Fruit fly (Drosophila melanogaster) whole organism, prepupa: ENCODE results near the gene CG8301.

ENCODE experiments used
- Blimp-1 ChIP-seq: fragments of 200-800 bp; sonication (Bioruptor generic); optimal IDR thresholded peaks from 3 replicates; lab custom pipeline; 2017; ENCODE audit warnings: missing biosample characterization, missing genetic modification characterization, mild to moderate bottlenecking, moderate library complexity, missing genetic modification reagents
- CG6792 ChIP-seq: fragments of 200-800 bp; sonication (Bioruptor generic); optimal IDR thresholded peaks from 3 replicates; lab custom pipeline; 2016; ENCODE audit warnings: missing biosample characterization, missing genetic modification characterization
- CG6854 ChIP-seq: fragments of 200-800 bp; sonication (Bioruptor generic); optimal IDR thresholded peaks from 2 replicates; lab custom pipeline; 2017; ENCODE audit warnings: missing biosample characterization, mild to moderate bottlenecking, missing genetic modification characterization
- CG9139 ChIP-seq: fragments of 200-800 bp; sonication (Bioruptor generic); optimal IDR thresholded peaks from 3 replicates; lab custom pipeline; 2017; ENCODE audit warnings: missing biosample characterization, mild to moderate bottlenecking, missing genetic modification characterization
- Eip75B ChIP-seq: fragments of 200-800 bp; sonication (Bioruptor generic); optimal IDR thresholded peaks from 3 replicates; lab custom pipeline; 2016; ENCODE audit warnings: missing biosample characterization, missing genetic modification characterization
- Sox15 ChIP-seq: fragments of 200-800 bp; sonication (Bioruptor generic); optimal IDR thresholded peaks from 3 replicates; lab custom pipeline; 2016; ENCODE audit warnings: missing biosample characterization, missing genetic modification characterization
- fkh ChIP-seq: fragments of 200-800 bp; sonication (Bioruptor generic); optimal IDR thresholded peaks from 3 replicates; lab custom pipeline; 2017; ENCODE audit warnings: missing biosample characterization, mild to moderate bottlenecking, missing genetic modification characterization, moderate library complexity

DNA sequence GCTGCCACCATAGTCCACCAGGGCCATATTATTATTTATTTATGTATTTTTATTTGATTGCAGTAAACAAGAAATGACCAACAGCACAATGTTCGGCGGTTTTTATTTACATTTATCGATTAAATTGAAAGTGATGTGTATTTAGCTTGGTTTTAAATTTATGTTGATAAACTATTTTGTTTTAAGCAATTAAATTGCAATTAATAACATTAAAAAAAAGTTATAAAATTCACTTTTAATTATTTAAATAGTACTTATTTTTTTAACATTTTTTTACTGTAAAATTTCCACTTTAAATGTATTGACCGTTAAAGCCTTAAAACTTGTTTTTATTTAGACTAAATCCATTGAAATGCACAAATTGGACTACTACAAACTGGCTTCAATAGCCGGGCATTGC lies 11.0 kb upstream of the CG8301 start, which contains the start of gene CG16790:
- no peak for TF ChIP-seq fkh
- no peak for TF ChIP-seq CG6854 (GFP tag; lab: Kevin White, UChicago)
- TF ChIP-seq Eip75B (GFP tag; lab: Kevin White, UChicago), result no peak
- no peak for TF ChIP-seq CG6792 (GFP tag; lab: Kevin White, UChicago)
- TF ChIP-seq CG9139 (GFP tag; lab: Kevin White, UChicago), result no peak
- no peak for TF ChIP-seq Blimp-1 (GFP tag; lab: Kevin White, UChicago)
- no peak for TF ChIP-seq Sox15 (GFP tag; lab: Kevin White, UChicago)
